Fruit fly (Drosophila melanogaster) S2 (cell line): ENCODE results near the gene Vps2.

Source experiments
- CG8478 ChIP-seq: fragments of >200 bp; optimal IDR thresholded peaks from 2 replicates; lab custom pipeline; 2018
- CTCF ChIP-seq, 2 experiments: fragments of >200 bp; optimal IDR thresholded peaks; 2 replicates each; lab custom pipeline; 2018

- TF ChIP-seq CTCF (optimal IDR thresholded peaks at IDR 0.05; lab: Kevin White, UChicago) (no peak), CG8478 (lab: Kevin White, UChicago) (no peak)
Observed at dm6 chr3R:26052150-26052908, at the start of gene Vps2, which contains the start of gene Exo84.
